Worm (Caenorhabditis elegans) whole organism, L4 larva: Measurements from ENCODE around the gene F47B8.14.
A peak's percentile ranks its signal among the peaks of the same experiment; 100 is the strongest.

Source experiments
- F37D6.2 ChIP-seq: sonication (generic microtip); optimal IDR thresholded peaks from 2 replicates; lab custom pipeline; 2016; ENCODE audit warnings: mild to moderate bottlenecking, missing genetic modification characterization, missing compliant biosample characterization
- R02D3.7 ChIP-seq: fragments of 150-350 bp; sonication (generic microtip); optimal IDR thresholded peaks from 3 replicates; lab custom pipeline; 2014; ENCODE audit warnings: missing biosample characterization, missing genetic modification characterization
- T26A8.4 ChIP-seq: fragments of 200-800 bp; sonication (Bioruptor generic); IDR thresholded peaks from 2 replicates; pipeline ENCODE4 v1.3.6; 2022; ENCODE audit warnings: missing genetic modification characterization, missing compliant biosample characterization
- Y48G9A.11 ChIP-seq: fragments of 200-800 bp; sonication (Bioruptor generic); IDR thresholded peaks from 2 replicates; pipeline ENCODE4 v1.3.6; 2022; ENCODE audit warnings: missing genetic modification reagents, missing genetic modification characterization, missing compliant biosample characterization
- Y5F2A.4 ChIP-seq: fragments of 200-800 bp; sonication (Bioruptor generic); optimal IDR thresholded peaks from 2 replicates; lab custom pipeline; 2018; ENCODE audit warnings: mild to moderate bottlenecking, missing genetic modification characterization, missing compliant biosample characterization
- ZK337.2 ChIP-seq: fragments of 200-800 bp; sonication (Bioruptor generic); IDR thresholded peaks from 2 replicates; pipeline ENCODE4 v1.3.6; 2022; ENCODE audit warnings: missing genetic modification reagents, missing genetic modification characterization, missing compliant biosample characterization
- ZK546.5 ChIP-seq, 2 experiments: sonication (generic microtip); optimal IDR thresholded peaks; 2 replicates each; lab custom pipeline; 2017; ENCODE audit warnings: missing biosample characterization in 2 of 2, missing genetic modification characterization in 2 of 2
- arid-1 ChIP-seq: fragments of 200-800 bp; sonication (Bioruptor generic); conservative IDR thresholded peaks from 2 replicates; pipeline ENCODE4 v1.3.6; 2022; ENCODE audit warnings: missing genetic modification reagents, missing genetic modification characterization, missing compliant biosample characterization
- attf-4 ChIP-seq: sonication (generic microtip); optimal IDR thresholded peaks from 3 replicates; lab custom pipeline; 2017; ENCODE audit warnings: missing biosample characterization, missing genetic modification characterization
- ceh-20 ChIP-seq: fragments of 200-800 bp; sonication (Bioruptor generic); IDR thresholded peaks from 2 replicates; pipeline ENCODE4 v1.3.6; 2022; ENCODE audit warnings: missing genetic modification reagents, missing genetic modification characterization, missing compliant biosample characterization
- ceh-62 ChIP-seq: sonication (generic microtip); optimal IDR thresholded peaks from 2 replicates; lab custom pipeline; 2017; ENCODE audit warnings: missing biosample characterization, missing genetic modification characterization
- cey-2 ChIP-seq: sonication (generic microtip); optimal IDR thresholded peaks from 3 replicates; lab custom pipeline; 2017; ENCODE audit warnings: missing genetic modification characterization, mild to moderate bottlenecking, missing compliant biosample characterization, antibody characterized with exemption, borderline replicate concordance; ENCODE audit not compliant: insufficient read depth
- daf-12 ChIP-seq: fragments of 150-350 bp; optimal IDR thresholded peaks from 2 replicates; lab custom pipeline; 2014; ENCODE audit warnings: missing biosample characterization, missing genetic modification reagents, missing genetic modification characterization
- daf-16 ChIP-seq, 3 experiments: sonication (generic microtip); optimal IDR thresholded peaks; 2 replicates each; lab custom pipeline; 2016 to 2017; ENCODE audit warnings: missing genetic modification characterization in 3 of 3, missing genetic modification reagents in 3 of 3, mild to moderate bottlenecking in 2 of 3, missing compliant biosample characterization in 2 of 3, missing biosample characterization in 1 of 3, moderate library complexity in 1 of 3
- daf-19 ChIP-seq: fragments of 200-800 bp; sonication (Bioruptor generic); conservative IDR thresholded peaks from 2 replicates; pipeline ENCODE4 v1.3.6; 2022; ENCODE audit warnings: missing genetic modification characterization, missing compliant biosample characterization
- daf-8 ChIP-seq: fragments of 200-800 bp; sonication (Bioruptor generic); IDR thresholded peaks from 2 replicates; pipeline ENCODE4 v1.3.6; 2022; ENCODE audit warnings: missing genetic modification characterization, missing compliant biosample characterization
- dmd-9 ChIP-seq: fragments of 200-800 bp; sonication (Bioruptor generic); IDR thresholded peaks from 2 replicates; pipeline ENCODE4 v1.3.6; 2022; ENCODE audit warnings: missing genetic modification reagents, missing genetic modification characterization, missing compliant biosample characterization
- duxl-1 ChIP-seq: sonication (generic microtip); optimal IDR thresholded peaks from 2 replicates; lab custom pipeline; 2016; ENCODE audit warnings: mild to moderate bottlenecking, missing genetic modification characterization, moderate library complexity, missing compliant biosample characterization; ENCODE audit not compliant: poor library complexity
- dve-1 ChIP-seq: sonication (generic microtip); optimal IDR thresholded peaks from 2 replicates; lab custom pipeline; 2017; ENCODE audit warnings: antibody characterized with exemption, mild to moderate bottlenecking, missing genetic modification characterization, missing compliant biosample characterization; ENCODE audit not compliant: insufficient read depth
- egl-27 ChIP-seq: sonication (generic microtip); optimal IDR thresholded peaks from 3 replicates; lab custom pipeline; 2017; ENCODE audit warnings: missing biosample characterization, missing genetic modification reagents, missing genetic modification characterization
- hif-1 ChIP-seq, 2 experiments: sonication (generic microtip); optimal IDR thresholded peaks; 2 replicates each; lab custom pipeline; 2016 to 2017; ENCODE audit warnings: missing compliant biosample characterization in 2 of 2, missing genetic modification characterization in 2 of 2, missing genetic modification reagents in 2 of 2, missing genotype in 2 of 2, mild to moderate bottlenecking in 1 of 2
- hlh-11 ChIP-seq: fragments of 200-800 bp; sonication (Bioruptor generic); optimal IDR thresholded peaks from 2 replicates; lab custom pipeline; 2018; ENCODE audit warnings: mild to moderate bottlenecking, missing genetic modification characterization, missing compliant biosample characterization
- hlh-30 ChIP-seq: sonication (generic microtip); optimal IDR thresholded peaks from 2 replicates; lab custom pipeline; 2017; ENCODE audit warnings: antibody characterized with exemption, mild to moderate bottlenecking, missing genetic modification characterization, missing compliant biosample characterization; ENCODE audit not compliant: insufficient read depth
- lim-7 ChIP-seq: fragments of 200-800 bp; sonication (Bioruptor generic); IDR thresholded peaks from 2 replicates; pipeline ENCODE4 v1.3.6; 2022; ENCODE audit warnings: missing genetic modification characterization, missing compliant biosample characterization
- lin-15B ChIP-seq: fragments of 150-350 bp; sonication (generic microtip); optimal IDR thresholded peaks from 3 replicates; lab custom pipeline; 2014; ENCODE audit warnings: missing biosample characterization, missing genetic modification characterization
- lin-39 ChIP-seq: fragments of 150-350 bp; optimal IDR thresholded peaks from 2 replicates; lab custom pipeline; 2014; ENCODE audit warnings: missing biosample characterization, missing genetic modification reagents, missing genetic modification characterization
- lir-3 ChIP-seq: sonication (generic microtip); optimal IDR thresholded peaks from 2 replicates; lab custom pipeline; 2016; ENCODE audit warnings: mild to moderate bottlenecking, missing genetic modification characterization, missing compliant biosample characterization
- mdl-1 ChIP-seq, 2 experiments: fragments of 150-350 bp in 1 of 2; sonication (generic microtip) in 1 of 2; optimal IDR thresholded peaks; 2 replicates each; lab custom pipeline; 2014 to 2017; ENCODE audit warnings: missing biosample characterization in 2 of 2, missing genetic modification characterization in 2 of 2
- mep-1 ChIP-seq: fragments of 150-350 bp; sonication (generic microtip); optimal IDR thresholded peaks from 3 replicates; lab custom pipeline; 2014; ENCODE audit warnings: missing biosample characterization, missing genetic modification characterization
- mes-2 ChIP-seq: sonication (generic microtip); optimal IDR thresholded peaks from 2 replicates; lab custom pipeline; 2016; ENCODE audit warnings: missing genotype, mild to moderate bottlenecking, missing genetic modification characterization, missing compliant biosample characterization; ENCODE audit not compliant: poor library complexity, severe bottlenecking
- mxl-2 ChIP-seq: fragments of 200-800 bp; sonication (Bioruptor generic); conservative IDR thresholded peaks from 2 replicates; pipeline ENCODE4 v1.3.6; 2022; ENCODE audit warnings: missing genetic modification reagents, missing genetic modification characterization, missing compliant biosample characterization
- nhr-111 ChIP-seq: fragments of 200-800 bp; sonication (Bioruptor generic); optimal IDR thresholded peaks from 2 replicates; lab custom pipeline; 2018; ENCODE audit warnings: mild to moderate bottlenecking, missing genetic modification characterization, missing compliant biosample characterization
- nhr-237 ChIP-seq: sonication (generic microtip); optimal IDR thresholded peaks from 2 replicates; lab custom pipeline; 2017; ENCODE audit warnings: missing biosample characterization, missing genetic modification characterization
- php-3 ChIP-seq: fragments of 200-800 bp; sonication (Bioruptor generic); IDR thresholded peaks from 2 replicates; pipeline ENCODE4 v1.3.6; 2022; ENCODE audit warnings: missing genetic modification reagents, missing genetic modification characterization, missing compliant biosample characterization
- pqm-1 ChIP-seq: sonication (generic microtip); optimal IDR thresholded peaks from 2 replicates; lab custom pipeline; 2017; ENCODE audit warnings: missing biosample characterization, missing genetic modification characterization
- rbr-2 ChIP-seq: sonication (generic microtip); optimal IDR thresholded peaks from 2 replicates; lab custom pipeline; 2016; ENCODE audit warnings: missing genotype, missing genetic modification characterization, missing compliant biosample characterization
- snpc-1.2 ChIP-seq: fragments of 200-800 bp; sonication (Bioruptor generic); IDR thresholded peaks from 2 replicates; pipeline ENCODE4 v1.3.6; 2022; ENCODE audit warnings: missing genetic modification reagents, missing genetic modification characterization, missing compliant biosample characterization
- snpc-4 ChIP-seq: fragments of 150-350 bp; optimal IDR thresholded peaks from 2 replicates; lab custom pipeline; 2014; ENCODE audit warnings: missing biosample characterization, missing genetic modification characterization
- spr-1 ChIP-seq: sonication (generic microtip); optimal IDR thresholded peaks from 2 replicates; lab custom pipeline; 2016; ENCODE audit warnings: mild to moderate bottlenecking, missing genetic modification characterization, missing compliant biosample characterization
- spr-3 ChIP-seq: fragments of 200-800 bp; sonication (Bioruptor generic); optimal IDR thresholded peaks from 2 replicates; lab custom pipeline; 2018; ENCODE audit warnings: mild to moderate bottlenecking, missing genetic modification characterization, missing compliant biosample characterization
- tag-97 ChIP-seq: fragments of 200-800 bp; sonication (Bioruptor generic); IDR thresholded peaks from 2 replicates; pipeline ENCODE4 v1.3.6; 2022; ENCODE audit warnings: missing genetic modification characterization, missing compliant biosample characterization
- zfp-2 ChIP-seq: sonication (generic microtip); optimal IDR thresholded peaks from 2 replicates; lab custom pipeline; 2016; ENCODE audit warnings: mild to moderate bottlenecking, missing genetic modification characterization, missing compliant biosample characterization
- zip-11 ChIP-seq: fragments of 200-800 bp; sonication (Bioruptor generic); IDR thresholded peaks from 2 replicates; pipeline ENCODE4 v1.3.6; 2022; ENCODE audit warnings: missing genetic modification characterization, missing compliant biosample characterization

F47B8.14 gene

DNA sequence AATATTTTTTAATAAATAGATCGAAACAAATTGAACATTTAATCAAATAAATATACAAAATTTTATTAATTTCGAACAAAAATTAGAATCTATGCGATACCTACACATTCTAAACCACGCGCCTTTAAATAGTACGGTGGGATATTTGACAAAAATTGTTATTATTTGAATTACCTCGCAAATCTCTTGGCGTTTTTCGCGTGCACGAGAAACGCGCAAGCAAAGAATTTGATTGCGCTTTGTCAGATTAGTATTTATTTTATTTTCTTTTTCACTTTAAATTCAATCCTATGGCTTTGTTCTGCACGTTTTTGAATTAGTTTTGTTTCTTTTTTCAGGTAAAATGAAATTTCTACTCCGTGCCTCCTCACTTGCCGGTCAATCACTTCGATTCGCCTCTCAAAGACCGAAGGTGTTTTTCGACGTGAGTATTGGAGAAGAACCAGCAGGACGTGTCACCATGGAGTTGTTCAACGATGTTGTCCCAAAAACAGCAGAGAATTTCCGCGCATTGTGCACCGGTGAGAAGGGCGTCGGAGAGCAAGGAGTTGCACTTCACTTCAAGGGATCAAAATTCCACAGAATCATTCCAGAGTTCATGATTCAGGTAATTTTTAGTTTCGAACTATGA lies 35.5 kb downstream of the F47B8.14 start, which contains the start of gene cyn-1 (continued):
- TF ChIP-seq daf-8 (no peak), php-3 (GFP tag; lab: Robert Waterston, UW) (no peak), F37D6.2 (tag; lab: Kevin White, UChicago) (peak; percentile 40), daf-12 (tag; lab: Kevin White, UChicago) (no peak), mdl-1 (tag; optimal IDR thresholded peaks at IDR 0.05; lab: Kevin White, UChicago) (peak in 1 of 2 experiments; percentile 20), mxl-2 (GFP tag; lab: Robert Waterston, UW) (no peak), rbr-2 (tag; lab: Kevin White, UChicago) (peak; percentile 73), nhr-237 (tag; lab: Kevin White, UChicago) (no peak), zfp-2 (tag; lab: Kevin White, UChicago) (no peak), lim-7 (GFP tag; lab: Robert Waterston, UW) (no peak), egl-27 (tag; lab: Kevin White, UChicago) (no peak), tag-97 (no peak), mes-2 (tag; lab: Kevin White, UChicago) (peak; percentile 93), pqm-1 (tag; lab: Kevin White, UChicago) (no peak), duxl-1 (tag; lab: Kevin White, UChicago) (peak; percentile 61)
- TF ChIP-seq, all 104 proteins: peak for 40

DNA sequence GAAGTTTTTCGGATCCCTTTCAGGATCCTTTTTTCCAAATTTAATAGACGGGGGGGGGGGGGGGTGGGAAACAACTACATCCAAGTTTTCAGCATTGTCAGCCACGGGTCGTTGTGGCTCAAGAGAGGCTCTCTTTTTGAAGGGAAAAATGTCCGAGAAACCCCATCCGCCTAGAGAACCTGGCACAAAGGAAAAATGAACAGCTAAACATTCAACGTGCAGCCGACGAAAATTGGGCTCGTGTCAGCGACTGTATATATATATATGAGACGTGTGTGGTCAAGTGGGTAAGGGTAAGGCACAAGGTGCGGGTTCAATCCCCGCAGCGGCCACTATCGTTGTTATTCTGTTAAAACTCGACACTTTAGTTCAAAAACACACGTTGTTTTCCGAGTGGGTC lies 38.2 kb downstream of the F47B8.14 start, which contains the start of gene Y49A3A.4:
Gene Y49A3A.4 (minus strand): TSS at position 314 of the 400 bp plus-strand sequence.
- TF ChIP-seq lin-39 (tag; lab: Kevin White, UChicago) (no peak), attf-4 (tag; lab: Kevin White, UChicago) (no peak), mep-1 (tag; lab: Kevin White, UChicago) (peak; percentile 21), snpc-4 (peak; percentile 70), lin-15B (tag; lab: Kevin White, UChicago) (no peak), ceh-20 (GFP tag; lab: Robert Waterston, UW) (no peak), zip-11 (GFP tag; lab: Robert Waterston, UW) (no peak), cey-2 (tag; lab: Kevin White, UChicago) (no peak), hif-1 (tag; optimal IDR thresholded peaks at IDR 0.05; lab: Kevin White, UChicago) (no peak), ZK337.2 (no peak), lir-3 (no peak), T26A8.4 (GFP tag; lab: Robert Waterston, UW) (peak; percentile 63), daf-19 (no peak), daf-16 (GFP tag; optimal IDR thresholded peaks at IDR 0.05; lab: Kevin White, UChicago) (no peak), daf-16 (tag; optimal IDR thresholded peaks at IDR 0.05; lab: Kevin White, UChicago) (peak; percentile 42), Y48G9A.11 (GFP tag; lab: Robert Waterston, UW) (no peak), spr-1 (no peak), hlh-30 (peak; percentile 35), arid-1 (GFP tag; lab: Robert Waterston, UW) (no peak), ceh-62 (tag; lab: Kevin White, UChicago) (no peak), mdl-1 (tag; optimal IDR thresholded peaks at IDR 0.05; lab: Kevin White, UChicago) (no peak), dmd-9 (GFP tag; lab: Robert Waterston, UW) (no peak), spr-3 (GFP tag; lab: Kevin White, UChicago) (peak; percentile 11), dve-1 (tag; lab: Kevin White, UChicago) (peak; percentile 19), F37D6.2 (tag; lab: Kevin White, UChicago) (no peak), nhr-111 (no peak), ZK546.5 (tag; optimal IDR thresholded peaks at IDR 0.05; lab: Kevin White, UChicago) (no peak), R02D3.7 (no peak), hlh-11 (peak; percentile 23), snpc-1.2 (GFP tag; lab: Robert Waterston, UW) (no peak), php-3 (GFP tag; lab: Robert Waterston, UW) (no peak), Y5F2A.4 (peak; percentile 0), mes-2 (tag; lab: Kevin White, UChicago) (peak; percentile 39)
